Worm (Caenorhabditis elegans): Measurements from ENCODE around the gene nhr-260.

ce11 chrV:1471977-1472376, 39.5 kb downstream of the nhr-260 start:
- TF ChIP-seq flt-1 (GFP tag; IDR thresholded peaks at IDR 0.05), result no peak
- no peak for TF ChIP-seq T22C8.4 (GFP tag; IDR thresholded peaks at IDR 0.05)
- TF ChIP-seq med-1 (GFP tag; optimal IDR thresholded peaks at IDR 0.05; ENCODE audit: insufficient read depth), result no peak
